Worm (Caenorhabditis elegans) whole organism, L2 larva: ENCODE data around the gene F43G6.4.

Source experiments
- F13H6.1 ChIP-seq: sonication (generic microtip); optimal IDR thresholded peaks from 2 replicates; lab custom pipeline; 2016; ENCODE audit warnings: missing genetic modification characterization, missing compliant biosample characterization
- elt-1 ChIP-seq: fragments of 150-350 bp; optimal IDR thresholded peaks from 2 replicates; lab custom pipeline; 2014; ENCODE audit warnings: missing biosample characterization, missing genetic modification characterization
- lin-13 ChIP-seq: fragments of 150-350 bp; optimal IDR thresholded peaks from 2 replicates; lab custom pipeline; 2014; ENCODE audit warnings: missing biosample characterization, missing genetic modification reagents, missing genetic modification characterization
- nhr-6 ChIP-seq: fragments of 150-350 bp; optimal IDR thresholded peaks from 2 replicates; lab custom pipeline; 2014; ENCODE audit warnings: missing biosample characterization, missing genetic modification characterization
- nhr-77 ChIP-seq: fragments of 150-350 bp; optimal IDR thresholded peaks from 2 replicates; lab custom pipeline; 2014; ENCODE audit warnings: missing biosample characterization, missing genetic modification characterization
- snpc-4 ChIP-seq: fragments of 150-350 bp; optimal IDR thresholded peaks from 2 replicates; lab custom pipeline; 2014; ENCODE audit warnings: missing biosample characterization, missing genetic modification characterization
- zag-1 ChIP-seq: fragments of 150-350 bp; optimal IDR thresholded peaks from 2 replicates; lab custom pipeline; 2014; ENCODE audit warnings: missing biosample characterization, missing genetic modification characterization
- ztf-4 ChIP-seq: fragments of 150-350 bp; optimal IDR thresholded peaks from 2 replicates; lab custom pipeline; 2014; ENCODE audit warnings: missing biosample characterization, missing genetic modification characterization

ce11 chrII:11830601-11831000 lies 40.0 kb downstream of the F43G6.4 start:
- no peak for TF ChIP-seq nhr-77 (tag; lab: Kevin White, UChicago)
- TF ChIP-seq ztf-4 (tag; lab: Kevin White, UChicago) = no peak
- TF ChIP-seq zag-1 = no peak
- no peak for TF ChIP-seq F13H6.1 (tag; lab: Kevin White, UChicago)
- TF ChIP-seq lin-13 (GFP tag; lab: Kevin White, UChicago) = no peak
- TF ChIP-seq elt-1 (tag; lab: Kevin White, UChicago) = no peak
- no peak for TF ChIP-seq snpc-4 (tag; lab: Kevin White, UChicago)
- no peak for TF ChIP-seq nhr-6
